Worm (Caenorhabditis elegans): ENCODE results near the gene pmk-1.

DNA sequence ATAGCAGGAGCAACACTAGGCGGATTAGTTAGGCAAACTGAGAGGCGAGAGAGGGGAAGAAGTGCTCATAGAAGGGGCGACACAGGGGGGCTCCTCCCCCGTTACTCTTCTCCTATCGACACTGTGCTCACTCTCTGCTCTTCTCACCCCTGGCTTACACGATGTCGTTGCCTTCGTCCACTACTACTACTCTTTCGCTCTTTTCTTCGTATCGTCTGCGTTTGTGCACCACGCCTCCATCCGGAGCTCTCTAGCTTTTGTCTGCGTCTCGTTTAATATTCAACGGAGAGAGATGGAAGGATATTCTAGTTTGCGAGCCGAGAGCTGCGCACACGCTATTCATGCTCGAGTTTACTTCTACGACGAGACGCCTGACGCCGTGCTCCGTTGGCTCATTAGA lies 34.7 kb downstream of the pmk-1 start:
- TF ChIP-seq ceh-16 (tag; optimal IDR thresholded peaks at IDR 0.05): no peak
- TF ChIP-seq fos-1 (tag; optimal IDR thresholded peaks at IDR 0.05): no peak
- TF ChIP-seq nhr-237 (tag; optimal IDR thresholded peaks at IDR 0.05): no peak
- TF ChIP-seq snpc-4 (tag; optimal IDR thresholded peaks at IDR 0.05): no peak
- TF ChIP-seq F13H6.1 (tag; optimal IDR thresholded peaks at IDR 0.05): peak; percentile 71
- TF ChIP-seq nhr-77 (tag; optimal IDR thresholded peaks at IDR 0.05): no peak
- TF ChIP-seq nhr-12 (tag; optimal IDR thresholded peaks at IDR 0.05): no peak
- peak; percentile 28 for TF ChIP-seq zag-1 (tag; optimal IDR thresholded peaks at IDR 0.05)
- TF ChIP-seq alr-1 (tag; optimal IDR thresholded peaks at IDR 0.05): peak; percentile 32

Data from whole organism, L2 larva.